Fruit fly (Drosophila melanogaster) whole organism, embryonic: ENCODE measurements around the gene CG7320.

Experiments
- CG1024 ChIP-seq: fragments of 200-800 bp; sonication (Bioruptor generic); IDR thresholded peaks from 2 replicates; pipeline ENCODE4 v1.3.6; 2022; ENCODE audit warnings: missing biosample characterization, missing genetic modification characterization
- CG10979 ChIP-seq: fragments of 200-800 bp; sonication (Bioruptor generic); optimal IDR thresholded peaks from 2 replicates; lab custom pipeline; 2018; ENCODE audit warnings: missing biosample characterization, mild to moderate bottlenecking, missing genetic modification characterization, moderate library complexity
- CG15514 ChIP-seq: fragments of 200-800 bp; sonication (Bioruptor generic); optimal IDR thresholded peaks from 3 replicates; lab custom pipeline; 2017; ENCODE audit warnings: missing biosample characterization, missing genetic modification characterization, mild to moderate bottlenecking, moderate library complexity, missing genetic modification reagents
- CG16779 ChIP-seq: fragments of 200-800 bp; sonication (Bioruptor generic); IDR thresholded peaks from 2 replicates; pipeline ENCODE4 v1.3.6; 2022; ENCODE audit warnings: missing biosample characterization, missing genetic modification characterization
- CG18599 ChIP-seq: fragments of 200-800 bp; sonication (Bioruptor generic); optimal IDR thresholded peaks from 3 replicates; lab custom pipeline; 2017; ENCODE audit warnings: missing biosample characterization, missing genetic modification characterization, mild to moderate bottlenecking, moderate library complexity, missing genetic modification reagents
- CG33557 ChIP-seq: fragments of 200-800 bp; sonication (Bioruptor generic); optimal IDR thresholded peaks from 2 replicates; lab custom pipeline; 2019; ENCODE audit warnings: missing biosample characterization, mild to moderate bottlenecking, missing genetic modification characterization, moderate library complexity
- CG6765 ChIP-seq: fragments of 200-800 bp; sonication (Bioruptor generic); optimal IDR thresholded peaks from 3 replicates; lab custom pipeline; 2017; ENCODE audit warnings: missing biosample characterization, mild to moderate bottlenecking, missing genetic modification characterization
- CG7928 ChIP-seq: fragments of 200-800 bp; sonication (Bioruptor generic); optimal IDR thresholded peaks from 2 replicates; lab custom pipeline; 2017; ENCODE audit warnings: missing biosample characterization, mild to moderate bottlenecking, missing genetic modification characterization
- Chrac-16 ChIP-seq: fragments of 200-800 bp; sonication (Bioruptor generic); optimal IDR thresholded peaks from 3 replicates; lab custom pipeline; 2016; ENCODE audit warnings: missing biosample characterization, missing genetic modification characterization
- Rfx ChIP-seq: fragments of 200-800 bp; sonication (Bioruptor generic); IDR thresholded peaks from 2 replicates; pipeline ENCODE4 v1.3.6; 2022; ENCODE audit warnings: missing biosample characterization, missing genetic modification characterization
- Usf ChIP-seq: fragments of 200-800 bp; sonication (Bioruptor generic); optimal IDR thresholded peaks from 2 replicates; lab custom pipeline; 2017; ENCODE audit warnings: missing genotype, missing biosample characterization, missing genetic modification characterization
- br ChIP-seq: fragments of >200 bp; optimal IDR thresholded peaks from 2 replicates; lab custom pipeline; 2017
- chif ChIP-seq, 2 experiments: fragments of 200-800 bp; sonication (Bioruptor generic); optimal IDR thresholded peaks; 3 replicates each; lab custom pipeline; 2016; ENCODE audit warnings: missing biosample characterization in 2 of 2, missing genetic modification characterization in 2 of 2
- ci ChIP-seq: fragments of 200-800 bp; sonication (Bioruptor generic); IDR thresholded peaks from 3 replicates; pipeline ENCODE4 v1.3.6; 2022; ENCODE audit warnings: missing biosample characterization, missing genetic modification characterization
- repo ChIP-seq: fragments of 200-800 bp; sonication (Bioruptor generic); optimal IDR thresholded peaks from 2 replicates; lab custom pipeline; 2016; ENCODE audit warnings: missing biosample characterization, missing genetic modification characterization
- rib ChIP-seq: fragments of 200-800 bp; sonication (Bioruptor generic); IDR thresholded peaks from 2 replicates; pipeline ENCODE4 v1.3.6; 2022; ENCODE audit warnings: missing biosample characterization, missing genetic modification characterization

The CG7320 gene

DNA sequence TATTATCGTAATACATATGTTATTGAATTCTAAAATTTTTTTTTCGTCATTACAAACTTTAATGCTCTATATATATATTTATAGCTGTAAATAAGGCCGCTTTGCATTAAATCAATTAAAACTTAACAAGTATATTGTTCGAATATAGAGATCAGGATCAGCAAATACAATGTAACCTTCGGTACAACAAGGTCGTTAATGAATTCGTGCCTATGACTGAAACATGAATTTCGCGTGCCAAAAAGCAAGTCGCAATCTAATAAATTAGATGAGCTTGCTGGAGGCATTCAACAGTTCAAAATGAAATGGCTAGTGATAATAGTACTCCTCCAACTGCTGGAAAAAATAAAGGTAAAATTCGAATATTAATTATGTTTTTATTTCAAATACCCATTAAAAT lies 50.5 kb downstream of the CG7320 start, which contains the start of gene CheA75a:
Gene CheA75a, plus strand, starts transcription at position 301 of the 400 bp plus-strand sequence.
- TF ChIP-seq CG1024 (GFP tag; lab: Robert Waterston, UW) (no peak), rib (no peak), CG15514 (GFP tag; lab: Kevin White, UChicago) (no peak), CG6765 (no peak), CG33557 (GFP tag; lab: Kevin White, UChicago) (no peak), Rfx (GFP tag; lab: Robert Waterston, UW) (no peak), CG18599 (no peak), br (lab: Kevin White, UChicago) (no peak), CG7928 (GFP tag; lab: Kevin White, UChicago) (no peak), Usf (GFP tag; lab: Kevin White, UChicago) (no peak), repo (GFP tag; lab: Kevin White, UChicago) (no peak), chif (GFP tag; optimal IDR thresholded peaks at IDR 0.05; lab: Kevin White, UChicago) (no peak), ci (no peak), CG16779 (GFP tag; lab: Robert Waterston, UW) (no peak), CG10979 (tag; lab: Kevin White, UChicago) (no peak), Chrac-16 (GFP tag; lab: Kevin White, UChicago) (no peak)
